Worm (Caenorhabditis elegans) whole organism, late embryonic: Measurements from ENCODE around the gene F54D5.15.

Experiments
- C38D4.7 ChIP-seq: fragments of 200-800 bp; sonication (Bioruptor generic); optimal IDR thresholded peaks from 2 replicates; lab custom pipeline; 2018; ENCODE audit warnings: mild to moderate bottlenecking, missing genetic modification characterization, moderate library complexity, missing compliant biosample characterization
- F13H6.1 ChIP-seq: sonication (generic microtip); optimal IDR thresholded peaks from 2 replicates; lab custom pipeline; 2016; ENCODE audit warnings: missing genetic modification characterization, missing compliant biosample characterization
- K02D7.2 ChIP-seq: sonication (generic microtip); optimal IDR thresholded peaks from 2 replicates; lab custom pipeline; 2017; ENCODE audit warnings: mild to moderate bottlenecking, missing genetic modification characterization, missing compliant biosample characterization
- K09A11.1 ChIP-seq: sonication (generic microtip); optimal IDR thresholded peaks from 2 replicates; lab custom pipeline; 2017; ENCODE audit warnings: antibody characterized with exemption, mild to moderate bottlenecking, missing genetic modification characterization, missing compliant biosample characterization; ENCODE audit not compliant: insufficient read depth
- T23F11.4 ChIP-seq: fragments of 200-800 bp; sonication (Bioruptor generic); optimal IDR thresholded peaks from 2 replicates; lab custom pipeline; 2018; ENCODE audit warnings: mild to moderate bottlenecking, missing genetic modification characterization, missing compliant biosample characterization
- ceh-2 ChIP-seq: sonication (generic microtip); optimal IDR thresholded peaks from 2 replicates; lab custom pipeline; 2016; ENCODE audit warnings: missing genotype, missing genetic modification characterization, missing compliant biosample characterization
- ceh-22 ChIP-seq: sonication (generic microtip); optimal IDR thresholded peaks from 2 replicates; lab custom pipeline; 2017; ENCODE audit warnings: missing biosample characterization, missing genetic modification characterization
- ceh-24 ChIP-seq: sonication (generic microtip); optimal IDR thresholded peaks from 2 replicates; lab custom pipeline; 2016; ENCODE audit warnings: mild to moderate bottlenecking, missing genetic modification characterization, missing compliant biosample characterization
- ceh-31 ChIP-seq: sonication (generic microtip); optimal IDR thresholded peaks from 2 replicates; lab custom pipeline; 2016; ENCODE audit warnings: missing genetic modification characterization, missing compliant biosample characterization
- ceh-45 ChIP-seq: fragments of 200-800 bp; sonication (Bioruptor generic); IDR thresholded peaks from 2 replicates; pipeline ENCODE4 v1.3.6; 2022; ENCODE audit warnings: missing genetic modification reagents, missing genetic modification characterization, missing compliant biosample characterization
- ceh-6 ChIP-seq: fragments of 200-800 bp; sonication (Bioruptor generic); optimal IDR thresholded peaks from 2 replicates; lab custom pipeline; 2018; ENCODE audit warnings: mild to moderate bottlenecking, missing genetic modification characterization, missing compliant biosample characterization
- ceh-9 ChIP-seq: sonication (generic microtip); optimal IDR thresholded peaks from 2 replicates; lab custom pipeline; 2016; ENCODE audit warnings: mild to moderate bottlenecking, missing genetic modification characterization, inconsistent platforms, missing compliant biosample characterization
- dve-1 ChIP-seq: sonication (generic microtip); optimal IDR thresholded peaks from 2 replicates; lab custom pipeline; 2017; ENCODE audit warnings: antibody characterized with exemption, mild to moderate bottlenecking, missing genetic modification characterization, missing compliant biosample characterization
- elt-2 ChIP-seq: sonication (generic microtip); optimal IDR thresholded peaks from 2 replicates; lab custom pipeline; 2016; ENCODE audit warnings: missing genetic modification reagents, missing genetic modification characterization, missing compliant biosample characterization
- gmeb-2 ChIP-seq: sonication (generic microtip); optimal IDR thresholded peaks from 2 replicates; lab custom pipeline; 2016; ENCODE audit warnings: missing genetic modification characterization, inconsistent platforms, missing compliant biosample characterization
- hlh-15 ChIP-seq: sonication (generic microtip); optimal IDR thresholded peaks from 2 replicates; lab custom pipeline; 2016; ENCODE audit warnings: missing genetic modification characterization, missing compliant biosample characterization
- hlh-6 ChIP-seq: sonication (generic microtip); optimal IDR thresholded peaks from 2 replicates; lab custom pipeline; 2016; ENCODE audit warnings: missing genotype, missing genetic modification characterization, missing compliant biosample characterization
- hlh-8 ChIP-seq: sonication (generic microtip); optimal IDR thresholded peaks from 2 replicates; lab custom pipeline; 2016; ENCODE audit warnings: missing genotype, missing genetic modification characterization, missing compliant biosample characterization
- lim-6 ChIP-seq: sonication (generic microtip); optimal IDR thresholded peaks from 2 replicates; lab custom pipeline; 2016; ENCODE audit warnings: missing genetic modification characterization, missing compliant biosample characterization
- lin-11 ChIP-seq: fragments of 200-800 bp; sonication (Bioruptor generic); optimal IDR thresholded peaks from 2 replicates; lab custom pipeline; 2018; ENCODE audit warnings: mild to moderate bottlenecking, missing genetic modification characterization, missing compliant biosample characterization
- nfya-1 ChIP-seq: sonication (generic microtip); optimal IDR thresholded peaks from 2 replicates; lab custom pipeline; 2017; ENCODE audit warnings: missing genetic modification characterization, mild to moderate bottlenecking, missing compliant biosample characterization, antibody characterized with exemption, moderate library complexity
- nhr-232 ChIP-seq: sonication (generic microtip); optimal IDR thresholded peaks from 2 replicates; lab custom pipeline; 2016; ENCODE audit warnings: missing genetic modification characterization, missing compliant biosample characterization
- npax-4 ChIP-seq: sonication (generic microtip); optimal IDR thresholded peaks from 2 replicates; lab custom pipeline; 2016; ENCODE audit warnings: missing genetic modification characterization, missing compliant biosample characterization
- odd-2 ChIP-seq: sonication (generic microtip); optimal IDR thresholded peaks from 2 replicates; lab custom pipeline; 2017; ENCODE audit warnings: antibody characterized with exemption, mild to moderate bottlenecking, missing genetic modification characterization, missing compliant biosample characterization
- pag-3 ChIP-seq: sonication (generic microtip); optimal IDR thresholded peaks from 2 replicates; lab custom pipeline; 2016; ENCODE audit warnings: missing compliant biosample characterization, missing genetic modification characterization, borderline replicate concordance
- pat-9 ChIP-seq: fragments of 200-800 bp; sonication (Bioruptor generic); optimal IDR thresholded peaks from 2 replicates; lab custom pipeline; 2018; ENCODE audit warnings: mild to moderate bottlenecking, missing genetic modification characterization, moderate library complexity, missing compliant biosample characterization
- pax-1 ChIP-seq: fragments of 150-350 bp; optimal IDR thresholded peaks from 2 replicates; lab custom pipeline; 2014; ENCODE audit warnings: missing biosample characterization, missing genetic modification characterization
- pha-2 ChIP-seq: sonication (generic microtip); optimal IDR thresholded peaks from 2 replicates; lab custom pipeline; 2017; ENCODE audit warnings: mild to moderate bottlenecking, missing genetic modification characterization, missing compliant biosample characterization
- rnt-1 ChIP-seq: sonication (generic microtip); optimal IDR thresholded peaks from 2 replicates; lab custom pipeline; 2016; ENCODE audit warnings: missing genetic modification characterization, missing compliant biosample characterization
- syd-9 ChIP-seq: sonication (generic microtip); optimal IDR thresholded peaks from 2 replicates; lab custom pipeline; 2016; ENCODE audit warnings: mild to moderate bottlenecking, missing genetic modification characterization, moderate library complexity, missing compliant biosample characterization
- ttx-3 ChIP-seq: sonication (generic microtip); optimal IDR thresholded peaks from 2 replicates; lab custom pipeline; 2016; ENCODE audit warnings: missing genetic modification reagents, missing genetic modification characterization, missing compliant biosample characterization
- unc-3 ChIP-seq, 2 experiments: fragments of 200-800 bp in 1 of 2; sonication (Bioruptor generic) in 1 of 2; sonication (generic microtip) in 1 of 2; conservative IDR thresholded peaks in 1 of 2; optimal IDR thresholded peaks in 1 of 2; 2 replicates each; pipeline versions ENCODE4 v1.3.6 to Lab custom; 2016 to 2022; ENCODE audit warnings: missing compliant biosample characterization in 2 of 2, missing genetic modification characterization in 2 of 2, missing genetic modification reagents in 1 of 2

Gene F54D5.15

DNA sequence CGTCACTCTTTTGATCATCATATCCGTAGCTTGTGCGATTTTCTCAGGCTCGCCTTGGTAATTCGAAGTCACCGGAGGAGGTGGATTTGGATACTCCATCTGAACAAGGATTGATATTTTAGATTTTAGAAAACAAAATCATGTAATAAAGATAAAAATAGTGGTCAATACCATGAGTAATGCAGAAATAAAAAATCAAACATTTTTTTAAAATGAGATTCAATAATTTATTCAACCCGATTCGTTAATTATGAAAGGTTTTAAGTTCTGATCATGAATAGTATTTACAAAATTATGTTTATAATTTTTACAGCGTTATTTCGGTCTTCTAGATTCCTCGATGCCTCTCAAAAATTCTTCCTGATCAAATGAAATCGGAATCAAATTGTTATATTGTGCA lies 30.3 kb downstream of the F54D5.15 start, which contains the start of gene mdt-8:
mdt-8 (minus strand) TSS at position 101 of the 400 bp plus-strand sequence.
- no peak for TF ChIP-seq nfya-1 (tag; lab: Kevin White, UChicago)
- no peak for TF ChIP-seq T23F11.4 (GFP tag; lab: Kevin White, UChicago)
- no peak for TF ChIP-seq pax-1 (tag; lab: Kevin White, UChicago)
- TF ChIP-seq ttx-3: no peak
- no peak for TF ChIP-seq ceh-22 (tag; lab: Kevin White, UChicago)
- TF ChIP-seq nhr-232 (tag; lab: Kevin White, UChicago): no peak
- no peak for TF ChIP-seq npax-4 (tag; lab: Kevin White, UChicago)
- TF ChIP-seq hlh-8 (tag; lab: Kevin White, UChicago): no peak
- TF ChIP-seq elt-2 (tag; lab: Kevin White, UChicago): no peak
- TF ChIP-seq hlh-6 (tag; lab: Kevin White, UChicago): no peak
- no peak for TF ChIP-seq K09A11.1 (tag; lab: Kevin White, UChicago)
- no peak for TF ChIP-seq ceh-31 (tag; lab: Kevin White, UChicago)
- TF ChIP-seq odd-2 (tag; lab: Kevin White, UChicago): no peak
- no peak for TF ChIP-seq hlh-15
- TF ChIP-seq ceh-9 (tag; lab: Kevin White, UChicago): no peak
- no peak for TF ChIP-seq K02D7.2 (tag; lab: Kevin White, UChicago)
- no peak for TF ChIP-seq F13H6.1 (tag; lab: Kevin White, UChicago)
- TF ChIP-seq, all 69 proteins: peak for 0

DNA sequence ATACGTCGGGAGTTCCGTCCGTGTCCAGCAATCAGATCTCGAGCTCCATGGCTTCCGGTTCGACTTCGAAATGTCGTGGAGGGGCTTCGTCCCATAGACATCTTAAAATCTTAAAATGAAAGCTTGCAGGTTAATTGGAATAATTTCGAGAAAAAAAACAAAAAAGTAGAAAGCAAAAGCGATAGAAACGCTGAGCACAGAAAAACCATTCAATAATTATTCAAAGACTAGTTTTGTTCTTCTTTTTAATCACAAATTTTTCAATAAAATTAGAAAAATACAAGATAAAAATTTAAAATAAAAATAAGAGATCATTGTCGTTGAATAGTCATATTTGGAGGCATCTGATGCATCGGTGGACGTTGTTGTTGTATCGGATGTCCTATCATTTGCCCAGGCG lies 37.1 kb downstream of the F54D5.15 start, which contains the start of gene age-1:
age-1 (minus strand) TSS at position 101 of the 400 bp plus-strand sequence.
- TF ChIP-seq ceh-31 (tag; lab: Kevin White, UChicago) (no peak), pha-2 (tag; lab: Kevin White, UChicago) (no peak)
- TF ChIP-seq, all 69 proteins: peak for 0

DNA sequence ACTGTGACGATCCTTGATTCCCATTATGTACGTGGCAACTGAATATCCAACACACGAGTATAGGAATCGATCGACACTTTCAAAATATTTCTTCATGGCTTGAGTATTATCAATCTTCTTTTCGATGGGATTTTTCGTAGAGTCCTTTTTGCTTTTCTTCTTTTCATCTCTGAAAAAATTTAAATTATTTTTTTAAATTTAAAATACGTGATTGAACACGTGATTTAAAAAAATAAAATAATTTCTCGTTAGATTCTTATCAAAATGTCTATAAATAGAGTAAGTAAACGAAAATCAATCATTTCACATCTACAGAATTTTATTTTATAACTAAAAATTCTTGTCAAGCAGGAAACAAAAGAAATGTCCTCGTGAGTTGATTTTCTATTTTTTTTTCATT lies 42.7 kb downstream of the F54D5.15 start, which contains the start of gene Y62F5A.10:
Y62F5A.10 (plus strand) TSS at position 301 of the 400 bp plus-strand sequence.
- TF ChIP-seq elt-2 (tag; lab: Kevin White, UChicago) (no peak), dve-1 (tag; lab: Kevin White, UChicago) (no peak), ceh-22 (tag; lab: Kevin White, UChicago) (no peak), lin-11 (tag; lab: Kevin White, UChicago) (no peak), unc-3 (GFP tag; conservative IDR thresholded peaks at IDR 0.05; lab: Robert Waterston, UW) (no peak), unc-3 (tag; optimal IDR thresholded peaks at IDR 0.05; lab: Kevin White, UChicago) (no peak), rnt-1 (tag; lab: Kevin White, UChicago) (no peak), ceh-45 (no peak), nfya-1 (tag; lab: Kevin White, UChicago) (no peak), pag-3 (tag; lab: Kevin White, UChicago) (no peak), K09A11.1 (tag; lab: Kevin White, UChicago) (no peak), ceh-24 (tag; lab: Kevin White, UChicago) (no peak), lim-6 (tag; lab: Kevin White, UChicago) (no peak), nhr-232 (tag; lab: Kevin White, UChicago) (no peak)

- no peak for TF ChIP-seq pax-1 (tag; lab: Kevin White, UChicago)
- TF ChIP-seq gmeb-2 (tag; lab: Kevin White, UChicago): no peak
- TF ChIP-seq C38D4.7 (GFP tag; lab: Kevin White, UChicago): no peak
- TF ChIP-seq ceh-9 (tag; lab: Kevin White, UChicago): no peak
- TF ChIP-seq pat-9 (tag; lab: Kevin White, UChicago): no peak
- TF ChIP-seq syd-9: no peak
- TF ChIP-seq dve-1 (tag; lab: Kevin White, UChicago): no peak
- TF ChIP-seq lim-6 (tag; lab: Kevin White, UChicago): no peak
- TF ChIP-seq nfya-1 (tag; lab: Kevin White, UChicago): no peak
- no peak for TF ChIP-seq hlh-6 (tag; lab: Kevin White, UChicago)
- TF ChIP-seq elt-2 (tag; lab: Kevin White, UChicago): no peak
- no peak for TF ChIP-seq ceh-6 (GFP tag; lab: Kevin White, UChicago)
- TF ChIP-seq ceh-2 (tag; lab: Kevin White, UChicago): no peak
These were observed 45.8 kb downstream of the F54D5.15 start, which contains the start of gene B0334.10 for ce11 chrII:11518184-11518583. Gene B0334.10 (plus strand): TSS chrII:11518484.
